Fruit fly (Drosophila melanogaster) whole organism, embryonic: ENCODE data around the gene CG33986.
A peak's percentile ranks its signal among the peaks of the same experiment; 100 is the strongest.

Experiments used
- BtbVII ChIP-seq: fragments of 200-800 bp; sonication (Bioruptor generic); optimal IDR thresholded peaks from 3 replicates; lab custom pipeline; 2017; ENCODE audit warnings: missing biosample characterization, mild to moderate bottlenecking, missing genetic modification characterization
- C15 ChIP-seq: fragments of 200-800 bp; sonication (Bioruptor generic); IDR thresholded peaks from 3 replicates; pipeline ENCODE4 v1.3.6; 2022; ENCODE audit warnings: missing biosample characterization, missing genetic modification characterization
- CG11696 ChIP-seq: fragments of 200-800 bp; sonication (Bioruptor generic); IDR thresholded peaks from 2 replicates; pipeline ENCODE4 v1.3.6; 2022; ENCODE audit warnings: missing biosample characterization, missing genetic modification characterization
- CG12104 ChIP-seq: fragments of 200-800 bp; sonication (Bioruptor generic); optimal IDR thresholded peaks from 3 replicates; lab custom pipeline; 2016; ENCODE audit warnings: missing biosample characterization, missing genetic modification characterization
- CG12391 ChIP-seq: fragments of 200-800 bp; sonication (Bioruptor generic); optimal IDR thresholded peaks from 3 replicates; lab custom pipeline; 2018; ENCODE audit warnings: missing biosample characterization, mild to moderate bottlenecking, missing genetic modification characterization, moderate library complexity
- CG13296 ChIP-seq: fragments of 200-800 bp; sonication (Bioruptor generic); optimal IDR thresholded peaks from 3 replicates; lab custom pipeline; 2018; ENCODE audit warnings: missing biosample characterization, mild to moderate bottlenecking, missing genetic modification characterization
- CG14667 ChIP-seq: fragments of 200-800 bp; sonication (Bioruptor generic); IDR thresholded peaks from 2 replicates; pipeline ENCODE4 v1.3.6; 2022; ENCODE audit warnings: missing biosample characterization, missing genetic modification characterization
- CG15011 ChIP-seq: fragments of 200-800 bp; sonication (Bioruptor generic); optimal IDR thresholded peaks from 3 replicates; lab custom pipeline; 2018; ENCODE audit warnings: missing biosample characterization, mild to moderate bottlenecking, missing genetic modification characterization
- CG15269 ChIP-seq: fragments of 200-800 bp; sonication (Bioruptor generic); optimal IDR thresholded peaks from 2 replicates; lab custom pipeline; 2018; ENCODE audit warnings: missing biosample characterization, mild to moderate bottlenecking, missing genetic modification characterization, moderate library complexity
- CG17912 ChIP-seq: fragments of 200-800 bp; sonication (Bioruptor generic); optimal IDR thresholded peaks from 2 replicates; lab custom pipeline; 2018; ENCODE audit warnings: missing biosample characterization, mild to moderate bottlenecking, missing genetic modification characterization
- CG1832 ChIP-seq: fragments of 200-800 bp; sonication (Bioruptor generic); optimal IDR thresholded peaks from 2 replicates; lab custom pipeline; 2017; ENCODE audit warnings: missing biosample characterization, mild to moderate bottlenecking, missing genetic modification characterization, inconsistent platforms
- CG18764 ChIP-seq: fragments of 200-800 bp; sonication (Bioruptor generic); optimal IDR thresholded peaks from 3 replicates; lab custom pipeline; 2016; ENCODE audit warnings: missing biosample characterization, missing genetic modification characterization
- CG32532 ChIP-seq: fragments of 200-800 bp; sonication (Bioruptor generic); IDR thresholded peaks from 2 replicates; pipeline ENCODE4 v1.3.6; 2022; ENCODE audit warnings: missing biosample characterization, missing genetic modification characterization
- CG4730 ChIP-seq: fragments of 200-800 bp; sonication (Bioruptor generic); IDR thresholded peaks from 2 replicates; pipeline ENCODE4 v1.3.6; 2022; ENCODE audit warnings: missing biosample characterization, missing genetic modification characterization
- CG6689 ChIP-seq: fragments of 200-800 bp; sonication (Bioruptor generic); IDR thresholded peaks from 2 replicates; pipeline ENCODE4 v1.3.6; 2022; ENCODE audit warnings: missing biosample characterization, missing genetic modification characterization
- CG8089 ChIP-seq: fragments of 200-800 bp; sonication (Bioruptor generic); optimal IDR thresholded peaks from 3 replicates; lab custom pipeline; 2016; ENCODE audit warnings: missing biosample characterization, missing genetic modification characterization
- Chrac-16 ChIP-seq: fragments of 200-800 bp; sonication (Bioruptor generic); optimal IDR thresholded peaks from 3 replicates; lab custom pipeline; 2016; ENCODE audit warnings: missing biosample characterization, missing genetic modification characterization
- CkIIα-i1 ChIP-seq: fragments of 200-800 bp; sonication (Bioruptor generic); IDR thresholded peaks from 2 replicates; pipeline ENCODE4 v1.3.6; 2022; ENCODE audit warnings: missing biosample characterization, missing genetic modification characterization
- Doc2 ChIP-seq: fragments of 200-800 bp; sonication (Bioruptor generic); IDR thresholded peaks from 2 replicates; pipeline ENCODE4 v1.3.6; 2022; ENCODE audit warnings: missing biosample characterization, missing genetic modification characterization
- Dp ChIP-seq: fragments of 200-800 bp; sonication (Bioruptor generic); optimal IDR thresholded peaks from 2 replicates; lab custom pipeline; 2018; ENCODE audit warnings: missing biosample characterization, mild to moderate bottlenecking, missing genetic modification characterization, moderate library complexity
- Ets65A ChIP-seq: fragments of 200-800 bp; sonication (Bioruptor generic); peaks from one replicate; lab custom pipeline; 2016; ENCODE audit warnings: missing biosample characterization, missing genetic modification characterization
- Lim3 ChIP-seq: fragments of 200-800 bp; sonication (Bioruptor generic); IDR thresholded peaks from 2 replicates; pipeline ENCODE4 v1.3.6; 2022; ENCODE audit warnings: missing biosample characterization, missing genetic modification characterization
- Max ChIP-seq: fragments of 200-800 bp; sonication (Bioruptor generic); optimal IDR thresholded peaks from 2 replicates; lab custom pipeline; 2016; ENCODE audit warnings: missing biosample characterization, mild to moderate bottlenecking, missing genetic modification characterization
- Med ChIP-seq: fragments of 200-800 bp; sonication (Bioruptor generic); peaks from one replicate; lab custom pipeline; 2016; ENCODE audit warnings: missing biosample characterization, missing genetic modification characterization, mild to moderate bottlenecking, inconsistent platforms, moderate library complexity
- Opbp ChIP-seq: fragments of 200-800 bp; sonication (Bioruptor generic); IDR thresholded peaks from 3 replicates; pipeline ENCODE4 v1.3.6; 2022; ENCODE audit warnings: missing biosample characterization, missing genetic modification characterization; ENCODE audit not compliant: partially characterized antibody
- Sry-δ ChIP-seq: fragments of 200-800 bp; sonication (Bioruptor generic); optimal IDR thresholded peaks from 2 replicates; lab custom pipeline; 2016; ENCODE audit warnings: missing biosample characterization, missing genetic modification characterization
- abd-A ChIP-seq: fragments of 200-800 bp; sonication (Bioruptor generic); optimal IDR thresholded peaks from 3 replicates; lab custom pipeline; 2019; ENCODE audit warnings: missing biosample characterization, mild to moderate bottlenecking, missing genetic modification characterization, moderate library complexity
- ase ChIP-seq: fragments of 200-800 bp; sonication (Bioruptor generic); IDR thresholded peaks from 3 replicates; pipeline ENCODE4 v1.3.6; 2022; ENCODE audit warnings: missing biosample characterization, missing genetic modification characterization
- ato ChIP-seq: fragments of 200-800 bp; sonication (Bioruptor generic); IDR thresholded peaks from 2 replicates; pipeline ENCODE4 v1.3.6; 2022; ENCODE audit warnings: missing biosample characterization, missing genetic modification characterization; ENCODE audit not compliant: partially characterized antibody
- br ChIP-seq: fragments of >200 bp; optimal IDR thresholded peaks from 2 replicates; lab custom pipeline; 2017
- cato ChIP-seq: fragments of 200-800 bp; sonication (Bioruptor generic); optimal IDR thresholded peaks from 2 replicates; lab custom pipeline; 2016; ENCODE audit warnings: missing biosample characterization, missing genetic modification characterization, borderline replicate concordance
- cwo ChIP-seq: fragments of 200-800 bp; sonication (Bioruptor generic); optimal IDR thresholded peaks from 3 replicates; lab custom pipeline; 2017; ENCODE audit warnings: missing biosample characterization, missing genetic modification characterization, mild to moderate bottlenecking, moderate library complexity, missing genetic modification reagents
- esg ChIP-seq: fragments of 200-800 bp; sonication (Bioruptor generic); conservative IDR thresholded peaks from 2 replicates; pipeline ENCODE4 v1.3.6; 2022; ENCODE audit warnings: missing biosample characterization, missing genetic modification characterization
- grn ChIP-seq: fragments of 200-800 bp; sonication (Bioruptor generic); optimal IDR thresholded peaks from 3 replicates; lab custom pipeline; 2017; ENCODE audit warnings: missing biosample characterization, missing genetic modification characterization
- ham ChIP-seq: fragments of 200-800 bp; sonication (Bioruptor generic); IDR thresholded peaks from 2 replicates; pipeline ENCODE4 v1.3.6; 2022; ENCODE audit warnings: missing biosample characterization, missing genetic modification characterization
- knrl ChIP-seq: fragments of 200-800 bp; sonication (Bioruptor generic); IDR thresholded peaks from 3 replicates; pipeline ENCODE4 v1.3.6; 2022; ENCODE audit warnings: missing biosample characterization, missing genetic modification characterization; ENCODE audit not compliant: partially characterized antibody
- lbe ChIP-seq: fragments of 200-800 bp; sonication (Bioruptor generic); optimal IDR thresholded peaks from 2 replicates; lab custom pipeline; 2016; ENCODE audit warnings: missing biosample characterization, mild to moderate bottlenecking, missing genetic modification characterization
- maf-S ChIP-seq: fragments of 200-800 bp; sonication (Bioruptor generic); optimal IDR thresholded peaks from 2 replicates; lab custom pipeline; 2016; ENCODE audit warnings: missing biosample characterization, missing genetic modification characterization
- pan ChIP-seq, 4 experiments: fragments of >200 bp in 3 of 4; fragments of 200-800 bp in 1 of 4; sonication (Bioruptor generic) in 1 of 4; optimal IDR thresholded peaks in 3 of 4; IDR thresholded peaks in 1 of 4; 2 replicates each; pipeline versions ENCODE4 v1.3.6 to Lab custom; 2017 to 2022; ENCODE audit warnings: missing biosample characterization in 2 of 4, missing genetic modification characterization in 2 of 4, mixed read lengths in 1 of 4
- pita ChIP-seq: fragments of 200-800 bp; sonication (Bioruptor generic); optimal IDR thresholded peaks from 2 replicates; lab custom pipeline; 2017; ENCODE audit warnings: missing biosample characterization, mild to moderate bottlenecking, missing genetic modification characterization
- ro ChIP-seq: fragments of 200-800 bp; sonication (Bioruptor generic); IDR thresholded peaks from 2 replicates; pipeline ENCODE4 v1.3.6; 2022; ENCODE audit warnings: missing biosample characterization, missing genetic modification characterization
- run ChIP-seq: fragments of 200-800 bp; sonication (Bioruptor generic); optimal IDR thresholded peaks from 3 replicates; lab custom pipeline; 2018; ENCODE audit warnings: missing biosample characterization, mild to moderate bottlenecking, missing genetic modification characterization
- sisA ChIP-seq: fragments of 200-800 bp; sonication (Bioruptor generic); IDR thresholded peaks from 2 replicates; pipeline ENCODE4 v1.3.6; 2022; ENCODE audit warnings: missing biosample characterization, missing genetic modification characterization
- sob ChIP-seq: fragments of 200-800 bp; sonication (Bioruptor generic); IDR thresholded peaks from 2 replicates; pipeline ENCODE4 v1.3.6; 2022; ENCODE audit warnings: missing biosample characterization, missing genetic modification characterization
- stwl ChIP-seq: fragments of 200-800 bp; sonication (Bioruptor generic); optimal IDR thresholded peaks from 3 replicates; lab custom pipeline; 2018; ENCODE audit warnings: missing biosample characterization, mild to moderate bottlenecking, missing genetic modification characterization, moderate library complexity
- tap ChIP-seq: fragments of 200-800 bp; optimal IDR thresholded peaks from 3 replicates; lab custom pipeline; 2019; ENCODE audit warnings: missing biosample characterization, mild to moderate bottlenecking, missing genetic modification characterization, moderate library complexity
- usp ChIP-seq: fragments of >200 bp; optimal IDR thresholded peaks from 2 replicates; lab custom pipeline; 2017; ENCODE audit warnings: missing biosample characterization, missing genetic modification characterization

CG33986 gene

dm6 chr3L:15534274-15535227 lies 9.5 kb upstream of the CG33986 start (continued):
- TF ChIP-seq CG11696 (GFP tag; lab: Robert Waterston, UW) (no peak), run (tag; lab: Kevin White, UChicago) (no peak), maf-S (GFP tag; lab: Kevin White, UChicago) (peak; percentile 28), sisA (GFP tag; lab: Robert Waterston, UW) (peak; percentile 61), CG6689 (GFP tag; lab: Robert Waterston, UW) (peak; percentile 42; the same call in 1 of the 2 replicates), BtbVII (peak; percentile 15), Med (GFP tag; lab: Kevin White, UChicago) (peak; percentile 89), Opbp (GFP tag; lab: Robert Waterston, UW) (no peak), Chrac-16 (GFP tag; lab: Kevin White, UChicago) (peak; percentile 53), tap (tag; lab: Kevin White, UChicago) (no peak), Doc2 (GFP tag; lab: Robert Waterston, UW) (no peak), CG13296 (no peak), esg (GFP tag; lab: Robert Waterston, UW) (peak; percentile 20; the same call in 1 of the 2 replicates), cato (GFP tag; lab: Kevin White, UChicago) (peak; percentile 45), ato (GFP tag; lab: Robert Waterston, UW) (no peak), Lim3 (GFP tag; lab: Robert Waterston, UW) (no peak), cwo (GFP tag; lab: Kevin White, UChicago) (peak; percentile 43), Dp (GFP tag; lab: Kevin White, UChicago) (no peak), C15 (GFP tag; lab: Robert Waterston, UW) (no peak), CG17912 (no peak), ase (GFP tag; lab: Robert Waterston, UW) (no peak), CG15269 (tag; lab: Kevin White, UChicago) (peak; percentile 71), CG4730 (GFP tag; lab: Robert Waterston, UW) (no peak), ham (GFP tag; lab: Robert Waterston, UW) (no peak), CG12104 (GFP tag; lab: Kevin White, UChicago) (peak; percentile 30), grn (GFP tag; lab: Kevin White, UChicago) (no peak), br (lab: Kevin White, UChicago) (no peak), pan (optimal IDR thresholded peaks at IDR 0.05; lab: Kevin White, UChicago) (peak in 1 of 2 experiments; percentile 82), pan (GFP tag; optimal IDR thresholded peaks at IDR 0.05 in 1 of 2, IDR thresholded peaks at IDR 0.05 in 1 of 2) (peak; percentile 21 to 71), CG12391 (tag; lab: Kevin White, UChicago) (peak; percentile 69), CG15011 (peak; percentile 57)

dm6 chr3L:15533402-15534129 lies 8.5 kb upstream of the CG33986 start:
- no peak; the same call in 1 of the 2 replicates for TF ChIP-seq sob (GFP tag; lab: Robert Waterston, UW)
- TF ChIP-seq lbe: peak; percentile 87
- TF ChIP-seq CG13296: no peak
- TF ChIP-seq CG18764 (GFP tag; lab: Kevin White, UChicago): no peak
- TF ChIP-seq knrl: no peak
- TF ChIP-seq stwl: no peak
- TF ChIP-seq abd-A (tag; lab: Kevin White, UChicago): peak; percentile 62
- TF ChIP-seq ro (GFP tag; lab: Robert Waterston, UW): no peak
- TF ChIP-seq Ets65A (GFP tag; lab: Kevin White, UChicago): peak; percentile 85
- no peak for TF ChIP-seq usp (GFP tag; lab: Kevin White, UChicago)
- no peak for TF ChIP-seq pita (GFP tag; lab: Kevin White, UChicago)
- peak; percentile 10 for TF ChIP-seq CG8089 (GFP tag; lab: Kevin White, UChicago)
- no peak; the same call in 1 of the 2 replicates for TF ChIP-seq CG32532 (GFP tag; lab: Robert Waterston, UW)
- TF ChIP-seq Max: peak; percentile 1
- TF ChIP-seq CG4730 (GFP tag; lab: Robert Waterston, UW): no peak
- TF ChIP-seq Sry-δ: peak; percentile 2
- no peak for TF ChIP-seq CkIIα-i1 (GFP tag; lab: Robert Waterston, UW)
- no peak for TF ChIP-seq CG1832 (GFP tag; lab: Kevin White, UChicago)
- no peak for TF ChIP-seq CG14667 (GFP tag; lab: Robert Waterston, UW)
